Worm (Caenorhabditis elegans) whole organism, L1 larva: ENCODE measurements around the gene C29G2.3.
"Not testable (repeated sequence)": the region's sequence is repeated elsewhere in the genome, so short reads cannot be mapped to it uniquely, and the experiment has no call there.

Source experiments
- C04F5.9 ChIP-seq: sonication (generic microtip); optimal IDR thresholded peaks from 2 replicates; lab custom pipeline; 2016; ENCODE audit warnings: missing genetic modification characterization, missing compliant biosample characterization
- ceh-63 ChIP-seq: fragments of 200-800 bp; sonication (Bioruptor generic); optimal IDR thresholded peaks from 2 replicates; lab custom pipeline; 2018; ENCODE audit warnings: mild to moderate bottlenecking, missing genetic modification characterization, missing compliant biosample characterization
- ceh-8 ChIP-seq: fragments of 200-800 bp; sonication (Bioruptor generic); optimal IDR thresholded peaks from 2 replicates; lab custom pipeline; 2018; ENCODE audit warnings: mild to moderate bottlenecking, missing genetic modification characterization, moderate library complexity, missing compliant biosample characterization
- efl-1 ChIP-seq, 4 experiments: fragments of 150-350 bp; optimal IDR thresholded peaks in 3 of 4; peaks in 1 of 4; 1 replicate in 1 of 4; 2 replicates in 3 of 4; lab custom pipeline; 2014; ENCODE audit warnings: missing biosample characterization in 2 of 4, missing genetic modification characterization in 2 of 4, missing genetic modification reagents in 2 of 4
- fkh-10 ChIP-seq: sonication (generic microtip); optimal IDR thresholded peaks from 2 replicates; lab custom pipeline; 2017; ENCODE audit warnings: missing biosample characterization, missing genetic modification reagents, missing genetic modification characterization
- grh-1 ChIP-seq: fragments of 200-800 bp; sonication (Bioruptor generic); IDR thresholded peaks from 2 replicates; pipeline ENCODE4 v1.3.6; 2022; ENCODE audit warnings: missing genetic modification reagents, missing genetic modification characterization, missing compliant biosample characterization
- lin-35 ChIP-seq, 2 experiments: fragments of 150-350 bp; optimal IDR thresholded peaks; 2 replicates each; lab custom pipeline; 2014; ENCODE audit warnings: missing biosample characterization in 2 of 2, missing genetic modification characterization in 2 of 2, missing genetic modification reagents in 2 of 2
- nhr-12 ChIP-seq: sonication (generic microtip); optimal IDR thresholded peaks from 2 replicates; lab custom pipeline; 2017; ENCODE audit warnings: missing biosample characterization, missing genetic modification characterization
- tlp-1 ChIP-seq: fragments of 150-350 bp; optimal IDR thresholded peaks from 2 replicates; lab custom pipeline; 2014; ENCODE audit warnings: missing biosample characterization, missing genetic modification characterization

C29G2.3 gene

DNA sequence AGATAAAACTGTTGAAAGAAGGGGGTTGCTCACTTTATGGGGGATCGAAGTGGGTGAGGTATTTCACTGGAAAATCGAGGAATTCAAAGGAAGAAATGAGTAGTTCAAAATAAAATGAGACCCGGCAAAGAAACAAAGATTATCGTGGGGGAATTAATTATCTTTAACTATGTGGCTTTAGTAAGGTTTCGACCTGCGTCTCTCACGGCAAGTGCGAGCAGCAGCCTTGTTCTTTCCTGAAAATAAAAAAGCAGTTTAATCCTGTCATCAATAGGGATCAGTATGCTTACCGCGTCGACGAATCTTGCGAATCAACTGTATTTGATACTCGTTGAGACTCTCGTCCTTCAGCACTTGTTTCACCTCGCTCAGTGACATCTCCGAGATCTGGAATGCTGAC lies 41.2 kb downstream of the C29G2.3 start, which contains the start of gene srh-271:
Gene srh-271, minus strand, starts transcription at position 101 of the 400 bp plus-strand sequence.
- TF ChIP-seq C04F5.9 (tag; lab: Kevin White, UChicago) (no peak), nhr-12 (tag; lab: Kevin White, UChicago) (no peak), efl-1 (optimal IDR thresholded peaks at IDR 0.05; lab: Kevin White, UChicago) (no peak), efl-1 (GFP tag; optimal IDR thresholded peaks at IDR 0.05 in 1 of 2; lab: Kevin White, UChicago) (peak in 1 of 2 experiments; percentile 38), grh-1 (GFP tag; lab: Robert Waterston, UW) (no peak), ceh-8 (GFP tag; lab: Kevin White, UChicago) (no peak)

DNA sequence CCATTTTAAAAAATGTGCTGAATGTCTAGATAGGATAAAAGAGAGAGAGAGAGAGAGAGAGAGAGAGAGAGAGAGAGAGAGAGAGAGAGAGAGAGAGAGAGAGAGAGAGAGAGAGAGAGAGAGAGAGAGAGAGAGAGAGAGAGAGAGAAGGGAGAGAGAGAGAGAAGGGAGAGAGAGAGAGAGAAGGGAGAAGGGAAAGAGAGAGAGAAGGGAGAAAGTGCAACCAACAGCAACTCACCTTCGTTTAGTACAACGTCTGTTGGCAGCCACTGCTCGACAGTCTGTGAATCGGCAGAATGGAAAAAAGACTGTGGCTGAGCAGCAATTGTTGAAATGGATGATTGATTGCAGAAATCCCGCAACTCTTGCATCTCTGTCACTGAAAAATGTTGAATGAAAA lies 43.1 kb downstream of the C29G2.3 start:
- TF ChIP-seq lin-35 (GFP tag; optimal IDR thresholded peaks at IDR 0.05; lab: Kevin White, UChicago) (no peak), efl-1 (optimal IDR thresholded peaks at IDR 0.05; lab: Kevin White, UChicago) (peak in 1 of 2 experiments; percentile 8), efl-1 (GFP tag; optimal IDR thresholded peaks at IDR 0.05 in 1 of 2; lab: Kevin White, UChicago) (no peak)

DNA sequence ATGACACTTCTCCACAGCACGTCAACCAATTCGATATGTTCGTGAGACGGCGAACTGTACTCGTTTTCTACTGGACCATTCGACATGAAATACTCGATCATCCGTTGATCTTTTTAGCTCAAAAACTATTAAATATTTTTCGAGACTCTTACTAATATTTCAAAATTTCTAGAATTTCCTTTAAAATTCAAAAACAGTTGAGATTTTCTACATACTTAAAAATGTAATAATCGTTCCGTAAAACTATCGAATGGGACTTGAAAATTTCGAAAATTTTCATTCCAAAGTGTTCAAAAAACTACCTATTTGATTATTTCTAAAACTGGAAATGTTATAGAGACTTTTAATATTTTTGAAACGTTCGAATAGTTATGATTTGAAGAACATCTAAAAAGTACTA lies 44.7 kb downstream of the C29G2.3 start, which contains the start of gene sknr-1:
Gene sknr-1, minus strand, starts transcription at position 101 of the 400 bp plus-strand sequence.
- TF ChIP-seq ceh-63 (GFP tag; lab: Kevin White, UChicago); tlp-1 (tag; lab: Kevin White, UChicago); fkh-10: not testable (repeated sequence)
